Fruit fly (Drosophila melanogaster) whole organism, prepupa: ENCODE data around the gene UQCR-C2.

Source experiments
- Blimp-1 ChIP-seq: fragments of 200-800 bp; sonication (Bioruptor generic); optimal IDR thresholded peaks from 3 replicates; lab custom pipeline; 2017; ENCODE audit warnings: missing biosample characterization, missing genetic modification characterization, mild to moderate bottlenecking, moderate library complexity, missing genetic modification reagents
- CG10631 ChIP-seq: fragments of 200-800 bp; sonication (Bioruptor generic); optimal IDR thresholded peaks from 2 replicates; lab custom pipeline; 2016; ENCODE audit warnings: missing biosample characterization, missing genetic modification characterization
- CG10669 ChIP-seq: fragments of 200-800 bp; sonication (Bioruptor generic); optimal IDR thresholded peaks from 3 replicates; lab custom pipeline; 2018; ENCODE audit warnings: missing biosample characterization, mild to moderate bottlenecking, missing genetic modification characterization, moderate library complexity
- CG11902 ChIP-seq: fragments of 200-800 bp; sonication (Bioruptor generic); optimal IDR thresholded peaks from 3 replicates; lab custom pipeline; 2016; ENCODE audit warnings: missing biosample characterization, missing genetic modification characterization
- CG15336 ChIP-seq: fragments of 200-800 bp; sonication (Bioruptor generic); IDR thresholded peaks from 2 replicates; pipeline ENCODE4 v1.3.6; 2022; ENCODE audit warnings: missing biosample characterization, missing genetic modification characterization
- CG16779 ChIP-seq: fragments of 200-800 bp; sonication (Bioruptor generic); optimal IDR thresholded peaks from 3 replicates; lab custom pipeline; 2017; ENCODE audit warnings: missing biosample characterization, mild to moderate bottlenecking, missing genetic modification characterization
- CG3032 ChIP-seq: fragments of 200-800 bp; optimal IDR thresholded peaks from 2 replicates; lab custom pipeline; 2019; ENCODE audit warnings: missing biosample characterization, mild to moderate bottlenecking, missing genetic modification characterization, moderate library complexity
- CG31627 ChIP-seq: fragments of 200-800 bp; sonication (Bioruptor generic); optimal IDR thresholded peaks from 3 replicates; lab custom pipeline; 2016; ENCODE audit warnings: missing biosample characterization, missing genetic modification characterization
- CG32006 ChIP-seq: fragments of 200-800 bp; sonication (Bioruptor generic); optimal IDR thresholded peaks from 3 replicates; lab custom pipeline; 2017; ENCODE audit warnings: missing biosample characterization, mild to moderate bottlenecking, missing genetic modification characterization
- CG34406 ChIP-seq: fragments of 200-800 bp; sonication (Bioruptor generic); optimal IDR thresholded peaks from 3 replicates; lab custom pipeline; 2016; ENCODE audit warnings: missing biosample characterization, missing genetic modification characterization
- CG3919 ChIP-seq: fragments of 200-800 bp; sonication (Bioruptor generic); optimal IDR thresholded peaks from 3 replicates; lab custom pipeline; 2016; ENCODE audit warnings: missing biosample characterization, missing genetic modification characterization
- CG4318 ChIP-seq: fragments of 200-800 bp; sonication (Bioruptor generic); optimal IDR thresholded peaks from 3 replicates; lab custom pipeline; 2017; ENCODE audit warnings: missing biosample characterization, mild to moderate bottlenecking, missing genetic modification characterization
- CG6163 ChIP-seq: fragments of 200-800 bp; sonication (Bioruptor generic); IDR thresholded peaks from 3 replicates; pipeline ENCODE4 v1.3.6; 2022; ENCODE audit warnings: missing biosample characterization, missing genetic modification characterization
- CG6276 ChIP-seq: fragments of 200-800 bp; sonication (Bioruptor generic); optimal IDR thresholded peaks from 2 replicates; lab custom pipeline; 2017; ENCODE audit warnings: missing biosample characterization, mild to moderate bottlenecking, missing genetic modification characterization
- CG6792 ChIP-seq: fragments of 200-800 bp; sonication (Bioruptor generic); optimal IDR thresholded peaks from 3 replicates; lab custom pipeline; 2016; ENCODE audit warnings: missing biosample characterization, missing genetic modification characterization
- CG6808 ChIP-seq: fragments of 200-800 bp; sonication (Bioruptor generic); optimal IDR thresholded peaks from 3 replicates; lab custom pipeline; 2017; ENCODE audit warnings: missing biosample characterization, missing genetic modification characterization, mild to moderate bottlenecking, moderate library complexity, missing genetic modification reagents
- CG7368 ChIP-seq: fragments of 200-800 bp; sonication (Bioruptor generic); optimal IDR thresholded peaks from 3 replicates; lab custom pipeline; 2016; ENCODE audit warnings: missing biosample characterization, missing genetic modification characterization
- CG8119 ChIP-seq: fragments of 200-800 bp; sonication (Bioruptor generic); IDR thresholded peaks from 3 replicates; pipeline ENCODE4 v1.3.6; 2022; ENCODE audit warnings: missing biosample characterization, missing genetic modification characterization
- CG8319 ChIP-seq: fragments of 200-800 bp; sonication (Bioruptor generic); optimal IDR thresholded peaks from 3 replicates; lab custom pipeline; 2016; ENCODE audit warnings: missing biosample characterization, missing genetic modification characterization
- CG8632 ChIP-seq: fragments of 200-800 bp; sonication (Bioruptor generic); optimal IDR thresholded peaks from 3 replicates; lab custom pipeline; 2016; ENCODE audit warnings: missing biosample characterization, missing genetic modification characterization
- CG9139 ChIP-seq: fragments of 200-800 bp; sonication (Bioruptor generic); optimal IDR thresholded peaks from 3 replicates; lab custom pipeline; 2017; ENCODE audit warnings: missing biosample characterization, mild to moderate bottlenecking, missing genetic modification characterization
- Eip78C ChIP-seq: fragments of 200-800 bp; sonication (Bioruptor generic); peaks from one replicate; lab custom pipeline; 2016; ENCODE audit warnings: missing biosample characterization, missing genetic modification characterization
- Ets21C ChIP-seq: fragments of 200-800 bp; sonication (Bioruptor generic); optimal IDR thresholded peaks from 3 replicates; lab custom pipeline; 2016; ENCODE audit warnings: missing biosample characterization, missing genetic modification characterization
- Gug ChIP-seq: fragments of 200-800 bp; sonication (Bioruptor generic); IDR thresholded peaks from 2 replicates; pipeline ENCODE4 v1.3.6; 2022; ENCODE audit warnings: missing biosample characterization, missing genetic modification characterization
- Hr39 ChIP-seq: fragments of 200-800 bp; sonication (Bioruptor generic); optimal IDR thresholded peaks from 2 replicates; lab custom pipeline; 2016; ENCODE audit warnings: missing biosample characterization, missing genetic modification characterization
- Hr4 ChIP-seq: fragments of 200-800 bp; sonication (Bioruptor generic); optimal IDR thresholded peaks from 3 replicates; lab custom pipeline; 2016; ENCODE audit warnings: missing biosample characterization, missing genetic modification characterization
- Lpt ChIP-seq: fragments of 200-800 bp; sonication (Bioruptor generic); optimal IDR thresholded peaks from 3 replicates; lab custom pipeline; 2016; ENCODE audit warnings: missing biosample characterization, missing genetic modification characterization
- Met ChIP-seq: fragments of 200-800 bp; sonication (Bioruptor generic); optimal IDR thresholded peaks from 3 replicates; lab custom pipeline; 2016; ENCODE audit warnings: missing biosample characterization, missing genetic modification characterization
- OdsH ChIP-seq: fragments of 200-800 bp; sonication (Bioruptor generic); optimal IDR thresholded peaks from 3 replicates; lab custom pipeline; 2016; ENCODE audit warnings: missing biosample characterization, missing genetic modification characterization
- Smox ChIP-seq: fragments of 200-800 bp; sonication (Bioruptor generic); optimal IDR thresholded peaks from 3 replicates; lab custom pipeline; 2016; ENCODE audit warnings: missing biosample characterization, missing genetic modification characterization
- Sox102F ChIP-seq: fragments of 200-800 bp; sonication (Bioruptor generic); optimal IDR thresholded peaks from 2 replicates; lab custom pipeline; 2016; ENCODE audit warnings: missing biosample characterization, mild to moderate bottlenecking, missing genetic modification characterization
- Sox14 ChIP-seq: fragments of 200-800 bp; sonication (Bioruptor generic); optimal IDR thresholded peaks from 3 replicates; lab custom pipeline; 2016; ENCODE audit warnings: missing biosample characterization, missing genetic modification characterization
- achi ChIP-seq: fragments of 200-800 bp; sonication (Bioruptor generic); optimal IDR thresholded peaks from 3 replicates; lab custom pipeline; 2016; ENCODE audit warnings: missing biosample characterization, missing genetic modification characterization
- cyc ChIP-seq: fragments of 200-800 bp; sonication (Bioruptor generic); optimal IDR thresholded peaks from 3 replicates; lab custom pipeline; 2016; ENCODE audit warnings: missing biosample characterization, missing genetic modification characterization
- dac ChIP-seq: fragments of 200-800 bp; sonication (Bioruptor generic); optimal IDR thresholded peaks from 2 replicates; lab custom pipeline; 2017; ENCODE audit warnings: missing biosample characterization, mild to moderate bottlenecking, missing genetic modification characterization
- dsx ChIP-seq: fragments of 200-800 bp; optimal IDR thresholded peaks from 3 replicates; lab custom pipeline; 2019; ENCODE audit warnings: missing biosample characterization, mild to moderate bottlenecking, missing genetic modification characterization, moderate library complexity; ENCODE audit not compliant: poor library complexity, severe bottlenecking
- eg ChIP-seq: fragments of 200-800 bp; sonication (Bioruptor generic); IDR thresholded peaks from 3 replicates; pipeline ENCODE4 v1.3.6; 2022; ENCODE audit warnings: missing biosample characterization, missing genetic modification characterization
- fd85E ChIP-seq: fragments of 200-800 bp; sonication (Bioruptor generic); optimal IDR thresholded peaks from 3 replicates; lab custom pipeline; 2016; ENCODE audit warnings: missing biosample characterization, missing genetic modification characterization
- fkh ChIP-seq: fragments of 200-800 bp; sonication (Bioruptor generic); optimal IDR thresholded peaks from 3 replicates; lab custom pipeline; 2017; ENCODE audit warnings: missing biosample characterization, mild to moderate bottlenecking, missing genetic modification characterization, moderate library complexity
- lz ChIP-seq: fragments of 200-800 bp; sonication (Bioruptor generic); optimal IDR thresholded peaks from 3 replicates; lab custom pipeline; 2016; ENCODE audit warnings: missing biosample characterization, missing genetic modification characterization
- net ChIP-seq: fragments of 200-800 bp; sonication (Bioruptor generic); optimal IDR thresholded peaks from 3 replicates; lab custom pipeline; 2016; ENCODE audit warnings: missing biosample characterization, missing genetic modification characterization
- pdm3 ChIP-seq: fragments of 200-800 bp; sonication (Bioruptor generic); optimal IDR thresholded peaks from 3 replicates; lab custom pipeline; 2016; ENCODE audit warnings: missing biosample characterization, missing genetic modification characterization
- salr ChIP-seq, 2 experiments: fragments of 200-800 bp; sonication (Bioruptor generic); optimal IDR thresholded peaks; 3 replicates each; lab custom pipeline; 2016 to 2018; ENCODE audit warnings: missing biosample characterization in 2 of 2, missing genetic modification characterization in 2 of 2, mild to moderate bottlenecking in 1 of 2
- spab ChIP-seq: fragments of 200-800 bp; sonication (Bioruptor generic); optimal IDR thresholded peaks from 2 replicates; lab custom pipeline; 2017; ENCODE audit warnings: missing biosample characterization, mild to moderate bottlenecking, missing genetic modification characterization, missing genetic modification reagents
- ss ChIP-seq, 2 experiments: fragments of 200-800 bp; sonication (Bioruptor generic); optimal IDR thresholded peaks; 2 replicates in 1 of 2; 3 replicates in 1 of 2; lab custom pipeline; 2017 to 2018; ENCODE audit warnings: mild to moderate bottlenecking in 2 of 2, missing biosample characterization in 2 of 2, missing genetic modification characterization in 2 of 2, moderate library complexity in 1 of 2
- svp ChIP-seq: fragments of 200-800 bp; sonication (Bioruptor generic); peaks from one replicate; lab custom pipeline; 2016; ENCODE audit warnings: missing biosample characterization, missing genetic modification characterization
- topi ChIP-seq: fragments of 200-800 bp; sonication (Bioruptor generic); optimal IDR thresholded peaks from 3 replicates; lab custom pipeline; 2016; ENCODE audit warnings: missing biosample characterization, missing genetic modification characterization
- vri ChIP-seq: fragments of 200-800 bp; sonication (Bioruptor generic); optimal IDR thresholded peaks from 3 replicates; lab custom pipeline; 2016; ENCODE audit warnings: missing biosample characterization, mild to moderate bottlenecking, missing genetic modification characterization

The UQCR-C2 gene

dm6 chr3L:16602736-16603144, 18.8 kb downstream of the UQCR-C2 start, which contains the start of gene Arts (continued):
- TF ChIP-seq CG3032 (tag; lab: Kevin White, UChicago) (peak; percentile 40), CG31627 (GFP tag; lab: Kevin White, UChicago) (peak; percentile 26), ss (GFP tag; optimal IDR thresholded peaks at IDR 0.05; lab: Kevin White, UChicago) (peak in 1 of 2 experiments; percentile 49), dsx (GFP tag; lab: Kevin White, UChicago) (no peak), topi (GFP tag; lab: Kevin White, UChicago) (peak; percentile 18), lz (GFP tag; lab: Kevin White, UChicago) (peak; percentile 13), CG8319 (GFP tag; lab: Kevin White, UChicago) (no peak), CG3919 (peak; percentile 31), CG10631 (peak; percentile 48), CG4318 (GFP tag; lab: Kevin White, UChicago) (no peak), pdm3 (peak; percentile 25), Sox14 (GFP tag; lab: Kevin White, UChicago) (peak; percentile 6), spab (GFP tag; lab: Kevin White, UChicago) (no peak), CG34406 (GFP tag; lab: Kevin White, UChicago) (peak; percentile 7), CG6808 (GFP tag; lab: Kevin White, UChicago) (peak; percentile 59), CG8119 (GFP tag; lab: Robert Waterston, UW) (no peak), Blimp-1 (GFP tag; lab: Kevin White, UChicago) (no peak), eg (GFP tag; lab: Robert Waterston, UW) (no peak), CG15336 (GFP tag; lab: Robert Waterston, UW) (no peak)

DNA sequence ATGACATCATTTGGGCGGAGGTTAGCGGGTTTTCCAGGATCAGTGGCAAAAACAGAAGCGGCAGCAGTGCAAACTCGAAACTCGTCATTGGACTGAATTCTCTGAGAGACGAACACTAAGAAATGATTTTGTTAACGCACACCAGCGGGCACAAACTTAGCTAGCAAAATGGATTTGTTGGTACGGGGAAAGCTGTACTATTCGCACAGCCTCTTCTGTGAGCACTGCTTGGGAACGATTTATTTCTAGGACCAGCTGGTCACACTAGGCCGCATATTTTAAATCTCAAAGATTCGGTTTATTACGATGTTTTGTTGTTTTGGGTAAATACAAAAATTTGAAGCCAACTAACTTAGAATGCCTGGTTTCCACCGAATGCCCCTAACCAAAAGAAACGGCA, 25.2 kb downstream of the UQCR-C2 start, which contains the start of gene CG4098:
Gene CG4098, minus strand, starts transcription at position 228 of the 400 bp plus-strand sequence.
- peak; percentile 36 for TF ChIP-seq Smox
- no peak for TF ChIP-seq CG8319 (GFP tag; lab: Kevin White, UChicago)
- no peak for TF ChIP-seq fd85E (GFP tag; lab: Kevin White, UChicago)
- peak in 1 of 2 experiments; percentile 10 for TF ChIP-seq salr (GFP tag; optimal IDR thresholded peaks at IDR 0.05; lab: Kevin White, UChicago)
- peak; percentile 23 for TF ChIP-seq vri (GFP tag; lab: Kevin White, UChicago)
- peak; percentile 79 for TF ChIP-seq svp (GFP tag; lab: Kevin White, UChicago)
- TF ChIP-seq Hr4 (GFP tag; lab: Kevin White, UChicago) = peak; percentile 68
- peak; percentile 65 for TF ChIP-seq cyc (GFP tag; lab: Kevin White, UChicago)
- peak; percentile 22 for TF ChIP-seq CG8632 (GFP tag; lab: Kevin White, UChicago)
- no peak for TF ChIP-seq CG11902 (GFP tag; lab: Kevin White, UChicago)
- no peak for TF ChIP-seq CG16779 (tag; lab: Kevin White, UChicago)
- peak; percentile 46 for TF ChIP-seq CG10631
- TF ChIP-seq Sox14 (GFP tag; lab: Kevin White, UChicago) = peak; percentile 65
- peak; percentile 20 for TF ChIP-seq Sox102F (GFP tag; lab: Kevin White, UChicago)
- peak; percentile 30 for TF ChIP-seq topi (GFP tag; lab: Kevin White, UChicago)
- peak; percentile 51 for TF ChIP-seq achi (GFP tag; lab: Kevin White, UChicago)
- peak; percentile 60 for TF ChIP-seq CG31627 (GFP tag; lab: Kevin White, UChicago)
- TF ChIP-seq ss (GFP tag; optimal IDR thresholded peaks at IDR 0.05; lab: Kevin White, UChicago) = peak in 1 of 2 experiments; percentile 40
- peak; percentile 53 for TF ChIP-seq dsx (GFP tag; lab: Kevin White, UChicago)
- TF ChIP-seq CG3919 = peak; percentile 81
- TF ChIP-seq dac (GFP tag; lab: Kevin White, UChicago) = peak; percentile 38
- TF ChIP-seq Lpt (GFP tag; lab: Kevin White, UChicago) = no peak
- peak; percentile 78 for TF ChIP-seq CG6163 (GFP tag; lab: Robert Waterston, UW)
- peak; percentile 56 for TF ChIP-seq net
- no peak for TF ChIP-seq fkh
- TF ChIP-seq CG32006 (GFP tag; lab: Kevin White, UChicago) = peak; percentile 55
- peak; percentile 73 for TF ChIP-seq pdm3
- peak; percentile 35 for TF ChIP-seq CG7368 (GFP tag; lab: Kevin White, UChicago)
- TF ChIP-seq eg (GFP tag; lab: Robert Waterston, UW) = peak; percentile 87
- peak; percentile 39 for TF ChIP-seq Met (GFP tag; lab: Kevin White, UChicago)
- TF ChIP-seq CG9139 = no peak
- peak; percentile 85 for TF ChIP-seq Eip78C (GFP tag; lab: Kevin White, UChicago)
- peak; percentile 14 for TF ChIP-seq Ets21C
- peak; percentile 31; the same call in 1 of the 2 replicates for TF ChIP-seq Gug (GFP tag; lab: Robert Waterston, UW)
- TF ChIP-seq Blimp-1 (GFP tag; lab: Kevin White, UChicago) = no peak
- TF ChIP-seq CG6792 (GFP tag; lab: Kevin White, UChicago) = peak; percentile 44
- peak; percentile 13 for TF ChIP-seq CG10669 (GFP tag; lab: Kevin White, UChicago)
- TF ChIP-seq Hr39 (GFP tag; lab: Kevin White, UChicago) = peak; percentile 70
- no peak for TF ChIP-seq CG6276 (GFP tag; lab: Kevin White, UChicago)
- TF ChIP-seq OdsH (GFP tag; lab: Kevin White, UChicago) = peak; percentile 69
- TF ChIP-seq CG8119 (GFP tag; lab: Robert Waterston, UW) = no peak
